Worm (Caenorhabditis elegans) whole organism, L1 larva: ENCODE data around the gene rme-1.

Experiments used
- C04F5.9 ChIP-seq: sonication (generic microtip); optimal IDR thresholded peaks from 2 replicates; lab custom pipeline; 2016; ENCODE audit warnings: missing genetic modification characterization, missing compliant biosample characterization
- C34B4.2 ChIP-seq: sonication (generic microtip); optimal IDR thresholded peaks from 2 replicates; lab custom pipeline; 2017; ENCODE audit warnings: mild to moderate bottlenecking, missing genetic modification characterization, missing compliant biosample characterization
- F16B12.6 ChIP-seq: fragments of 150-350 bp; optimal IDR thresholded peaks from 2 replicates; lab custom pipeline; 2014; ENCODE audit warnings: missing biosample characterization, missing genetic modification characterization
- Y116A8C.19 ChIP-seq: sonication (generic microtip); optimal IDR thresholded peaks from 2 replicates; lab custom pipeline; 2016; ENCODE audit warnings: missing compliant biosample characterization, missing genetic modification characterization, borderline replicate concordance
- aly-2 ChIP-seq: fragments of 150-350 bp; optimal IDR thresholded peaks from 2 replicates; lab custom pipeline; 2014; ENCODE audit warnings: missing biosample characterization, missing genetic modification characterization
- ama-1 ChIP-seq: fragments of 150-350 bp; optimal IDR thresholded peaks from 2 replicates; lab custom pipeline; 2014
- ceh-63 ChIP-seq: fragments of 200-800 bp; sonication (Bioruptor generic); optimal IDR thresholded peaks from 2 replicates; lab custom pipeline; 2018; ENCODE audit warnings: mild to moderate bottlenecking, missing genetic modification characterization, missing compliant biosample characterization
- ceh-82 ChIP-seq, 3 experiments: fragments of 150-350 bp in 1 of 3; sonication (generic microtip) in 2 of 3; optimal IDR thresholded peaks; 2 replicates each; lab custom pipeline; 2014 to 2017; ENCODE audit warnings: missing biosample characterization in 3 of 3, missing genetic modification characterization in 3 of 3
- ces-1 ChIP-seq: fragments of 150-350 bp; optimal IDR thresholded peaks from 2 replicates; lab custom pipeline; 2014; ENCODE audit warnings: missing biosample characterization, missing genetic modification reagents, missing genetic modification characterization
- dpl-1 ChIP-seq, 3 experiments: fragments of 150-350 bp in 2 of 3; sonication (generic microtip) in 1 of 3; optimal IDR thresholded peaks; 2 replicates each; lab custom pipeline; 2014 to 2017; ENCODE audit warnings: missing biosample characterization in 3 of 3, missing genetic modification characterization in 3 of 3, missing genetic modification reagents in 3 of 3
- dsc-1 ChIP-seq: sonication (generic microtip); optimal IDR thresholded peaks from 2 replicates; lab custom pipeline; 2016; ENCODE audit warnings: mild to moderate bottlenecking, missing genetic modification characterization, missing compliant biosample characterization
- egl-13 ChIP-seq: sonication (generic microtip); optimal IDR thresholded peaks from 2 replicates; lab custom pipeline; 2016; ENCODE audit warnings: missing genotype, missing genetic modification reagents, missing genetic modification characterization, missing compliant biosample characterization
- elt-2 ChIP-seq: sonication (generic microtip); optimal IDR thresholded peaks from 2 replicates; lab custom pipeline; 2016; ENCODE audit warnings: missing genetic modification characterization, mild to moderate bottlenecking, inconsistent platforms, missing compliant biosample characterization, missing genetic modification reagents
- elt-3 ChIP-seq, 6 experiments: fragments of 150-350 bp in 1 of 6; sonication (generic microtip); optimal IDR thresholded peaks; 2 replicates each; lab custom pipeline; 2017 to 2018; ENCODE audit warnings: missing biosample characterization in 6 of 6, missing genetic modification characterization in 6 of 6, inconsistent platforms in 1 of 6
- ets-5 ChIP-seq: fragments of 200-800 bp; sonication (Bioruptor generic); IDR thresholded peaks from 2 replicates; pipeline ENCODE4 v1.3.6; 2022; ENCODE audit warnings: missing genetic modification characterization, missing compliant biosample characterization
- fkh-8 ChIP-seq: sonication (generic microtip); optimal IDR thresholded peaks from 2 replicates; lab custom pipeline; 2016; ENCODE audit warnings: mild to moderate bottlenecking, missing genetic modification characterization, missing compliant biosample characterization
- grh-1 ChIP-seq: fragments of 200-800 bp; sonication (Bioruptor generic); IDR thresholded peaks from 2 replicates; pipeline ENCODE4 v1.3.6; 2022; ENCODE audit warnings: missing genetic modification reagents, missing genetic modification characterization, missing compliant biosample characterization
- hpl-2 ChIP-seq: fragments of 150-350 bp; optimal IDR thresholded peaks from 2 replicates; lab custom pipeline; 2014; ENCODE audit warnings: missing biosample characterization, missing genetic modification reagents, missing genetic modification characterization
- irx-1 ChIP-seq: sonication (generic microtip); optimal IDR thresholded peaks from 2 replicates; lab custom pipeline; 2016; ENCODE audit warnings: missing genetic modification characterization, missing compliant biosample characterization
- isw-1 ChIP-seq: fragments of 200-800 bp; sonication (Bioruptor generic); IDR thresholded peaks from 2 replicates; pipeline ENCODE4 v1.3.6; 2022; ENCODE audit warnings: missing genetic modification characterization, missing compliant biosample characterization
- jun-1 ChIP-seq: fragments of 150-350 bp; optimal IDR thresholded peaks from 2 replicates; lab custom pipeline; 2014; ENCODE audit warnings: missing biosample characterization, missing genetic modification reagents, missing genetic modification characterization
- lin-15B ChIP-seq: fragments of 150-350 bp; sonication (generic microtip); optimal IDR thresholded peaks from 3 replicates; lab custom pipeline; 2014; ENCODE audit warnings: missing biosample characterization, missing genetic modification characterization
- lin-35 ChIP-seq, 2 experiments: fragments of 150-350 bp; optimal IDR thresholded peaks; 2 replicates each; lab custom pipeline; 2014; ENCODE audit warnings: missing biosample characterization in 2 of 2, missing genetic modification characterization in 2 of 2, missing genetic modification reagents in 2 of 2
- lin-39 ChIP-seq: fragments of 150-350 bp; optimal IDR thresholded peaks from 2 replicates; lab custom pipeline; 2014; ENCODE audit warnings: missing biosample characterization, missing genetic modification reagents, missing genetic modification characterization
- lir-3 ChIP-seq: sonication (generic microtip); optimal IDR thresholded peaks from 2 replicates; lab custom pipeline; 2016; ENCODE audit warnings: mild to moderate bottlenecking, missing genetic modification characterization, moderate library complexity, missing compliant biosample characterization; ENCODE audit not compliant: poor library complexity
- lsy-2 ChIP-seq, 2 experiments: fragments of 150-350 bp; optimal IDR thresholded peaks; 2 replicates each; lab custom pipeline; 2014; ENCODE audit warnings: missing biosample characterization in 2 of 2, missing genetic modification characterization in 2 of 2
- mab-9 ChIP-seq: fragments of 200-800 bp; sonication (Bioruptor generic); IDR thresholded peaks from 2 replicates; pipeline ENCODE4 v1.3.6; 2022; ENCODE audit warnings: missing genetic modification reagents, missing genetic modification characterization, missing compliant biosample characterization
- mdl-1 ChIP-seq, 2 experiments: fragments of 150-350 bp; optimal IDR thresholded peaks; 2 replicates each; lab custom pipeline; 2014 to 2017; ENCODE audit warnings: missing biosample characterization in 2 of 2, missing genetic modification characterization in 2 of 2, inconsistent platforms in 1 of 2
- mef-2 ChIP-seq: fragments of 150-350 bp; optimal IDR thresholded peaks from 2 replicates; lab custom pipeline; 2014; ENCODE audit warnings: missing biosample characterization, missing genetic modification characterization
- nhr-11 ChIP-seq: fragments of 150-350 bp; optimal IDR thresholded peaks from 2 replicates; lab custom pipeline; 2014; ENCODE audit warnings: missing biosample characterization, missing genetic modification characterization
- nhr-12 ChIP-seq: sonication (generic microtip); optimal IDR thresholded peaks from 2 replicates; lab custom pipeline; 2017; ENCODE audit warnings: missing biosample characterization, missing genetic modification characterization
- nhr-19 ChIP-seq: fragments of 200-800 bp; sonication (Bioruptor generic); conservative IDR thresholded peaks from 2 replicates; pipeline ENCODE4 v1.3.6; 2022; ENCODE audit warnings: missing genetic modification characterization, missing compliant biosample characterization
- nhr-20 ChIP-seq: sonication (generic microtip); optimal IDR thresholded peaks from 2 replicates; lab custom pipeline; 2016; ENCODE audit warnings: mild to moderate bottlenecking, missing genetic modification characterization, missing compliant biosample characterization
- nhr-28 ChIP-seq: fragments of 150-350 bp; optimal IDR thresholded peaks from 2 replicates; lab custom pipeline; 2014; ENCODE audit warnings: missing biosample characterization, missing genetic modification characterization
- nhr-47 ChIP-seq: sonication (generic microtip); optimal IDR thresholded peaks from 2 replicates; lab custom pipeline; 2016; ENCODE audit warnings: mild to moderate bottlenecking, missing genetic modification characterization, moderate library complexity, missing compliant biosample characterization
- nhr-71 ChIP-seq: sonication (generic microtip); optimal IDR thresholded peaks from 2 replicates; lab custom pipeline; 2016; ENCODE audit warnings: mild to moderate bottlenecking, missing genetic modification characterization, moderate library complexity, missing compliant biosample characterization
- nhr-76 ChIP-seq: sonication (generic microtip); optimal IDR thresholded peaks from 2 replicates; lab custom pipeline; 2017; ENCODE audit warnings: missing biosample characterization, missing genetic modification characterization
- nhr-84 ChIP-seq: sonication (generic microtip); optimal IDR thresholded peaks from 2 replicates; lab custom pipeline; 2017; ENCODE audit warnings: missing biosample characterization, missing genetic modification characterization
- pag-3 ChIP-seq: sonication (generic microtip); optimal IDR thresholded peaks from 2 replicates; lab custom pipeline; 2017; ENCODE audit warnings: missing genetic modification characterization, mild to moderate bottlenecking, missing compliant biosample characterization, antibody characterized with exemption, borderline replicate concordance; ENCODE audit not compliant: insufficient read depth
- pqm-1 ChIP-seq: sonication (generic microtip); optimal IDR thresholded peaks from 3 replicates; lab custom pipeline; 2017; ENCODE audit warnings: missing biosample characterization, missing genetic modification characterization
- skn-1 ChIP-seq: fragments of 150-350 bp; optimal IDR thresholded peaks from 2 replicates; lab custom pipeline; 2014; ENCODE audit warnings: missing biosample characterization, missing genetic modification characterization
- snpc-4 ChIP-seq: fragments of 150-350 bp; optimal IDR thresholded peaks from 2 replicates; lab custom pipeline; 2014; ENCODE audit warnings: missing biosample characterization, missing genetic modification characterization
- sox-4 ChIP-seq: sonication (generic microtip); optimal IDR thresholded peaks from 2 replicates; lab custom pipeline; 2016; ENCODE audit warnings: missing genetic modification characterization, missing compliant biosample characterization
- sptf-1 ChIP-seq: fragments of 150-350 bp; optimal IDR thresholded peaks from 2 replicates; lab custom pipeline; 2014; ENCODE audit warnings: missing biosample characterization, missing genetic modification characterization
- swsn-7 ChIP-seq: sonication (generic microtip); optimal IDR thresholded peaks from 2 replicates; lab custom pipeline; 2016; ENCODE audit warnings: missing genetic modification characterization, missing compliant biosample characterization
- tbx-2 ChIP-seq: sonication (generic microtip); optimal IDR thresholded peaks from 2 replicates; lab custom pipeline; 2016; ENCODE audit warnings: missing genetic modification characterization, missing compliant biosample characterization
- tlp-1 ChIP-seq: fragments of 150-350 bp; optimal IDR thresholded peaks from 2 replicates; lab custom pipeline; 2014; ENCODE audit warnings: missing biosample characterization, missing genetic modification characterization
- unc-30 ChIP-seq: sonication (generic microtip); optimal IDR thresholded peaks from 2 replicates; lab custom pipeline; 2017; ENCODE audit warnings: missing biosample characterization, missing genetic modification characterization
- unc-62 ChIP-seq: fragments of 150-350 bp; optimal IDR thresholded peaks from 2 replicates; lab custom pipeline; 2014; ENCODE audit warnings: missing biosample characterization, missing genetic modification reagents, missing genetic modification characterization
- unc-86 ChIP-seq: sonication (generic microtip); optimal IDR thresholded peaks from 2 replicates; lab custom pipeline; 2016; ENCODE audit warnings: missing genetic modification characterization, missing compliant biosample characterization
- vab-15 ChIP-seq: sonication (generic microtip); optimal IDR thresholded peaks from 2 replicates; lab custom pipeline; 2017; ENCODE audit warnings: missing genotype, mild to moderate bottlenecking, missing genetic modification characterization, missing compliant biosample characterization
- zag-1 ChIP-seq: fragments of 150-350 bp; optimal IDR thresholded peaks from 2 replicates; lab custom pipeline; 2014; ENCODE audit warnings: missing biosample characterization, missing genetic modification characterization
- ztf-11 ChIP-seq, 2 experiments: sonication (generic microtip); optimal IDR thresholded peaks; 2 replicates each; lab custom pipeline; 2016 to 2017; ENCODE audit warnings: missing genetic modification characterization in 2 of 2, missing biosample characterization in 1 of 2, missing compliant biosample characterization in 1 of 2

Gene rme-1

ce11 chrV:6229457-6229949 is 20.8 kb downstream of the rme-1 start:
- TF ChIP-seq unc-86 (tag; lab: Kevin White, UChicago) (no peak), ets-5 (GFP tag; lab: Robert Waterston, UW) (no peak), ztf-11 (tag; optimal IDR thresholded peaks at IDR 0.05; lab: Kevin White, UChicago) (no peak), lir-3 (tag; lab: Kevin White, UChicago) (no peak), unc-30 (no peak), zag-1 (tag; lab: Kevin White, UChicago) (no peak), nhr-19 (peak; percentile 74), nhr-71 (tag; lab: Kevin White, UChicago) (peak; percentile 92), jun-1 (peak; percentile 80), mef-2 (tag; lab: Kevin White, UChicago) (no peak), Y116A8C.19 (tag; lab: Kevin White, UChicago) (no peak), dsc-1 (tag; lab: Kevin White, UChicago) (no peak), swsn-7 (tag; lab: Kevin White, UChicago) (peak; percentile 64), C04F5.9 (no peak), mdl-1 (tag; optimal IDR thresholded peaks at IDR 0.05; lab: Kevin White, UChicago) (peak in 1 of 2 experiments; percentile 67), isw-1 (no peak), nhr-76 (tag; lab: Kevin White, UChicago) (no peak), ama-1 (lab: Kevin White, UChicago) (peak; percentile 43), nhr-12 (no peak), ceh-82 (tag; optimal IDR thresholded peaks at IDR 0.05; lab: Kevin White, UChicago) (no peak), F16B12.6 (tag; lab: Kevin White, UChicago) (no peak), ceh-63 (GFP tag; lab: Kevin White, UChicago) (no peak), tbx-2 (tag; lab: Kevin White, UChicago) (peak; percentile 80), lin-39 (no peak), hpl-2 (peak; percentile 72), dpl-1 (GFP tag; optimal IDR thresholded peaks at IDR 0.05; lab: Kevin White, UChicago) (peak in 2 of 3 experiments; percentile 4 to 32), unc-62 (GFP tag; lab: Kevin White, UChicago) (no peak), pag-3 (tag; lab: Kevin White, UChicago) (peak; percentile 58), mab-9 (GFP tag; lab: Robert Waterston, UW) (0 out of 2 replicates have a peak, but pooled peaks have one; percentile 48), elt-3 (tag; optimal IDR thresholded peaks at IDR 0.05; lab: Kevin White, UChicago) (peak in 4 of 6 experiments; percentile 86 to 98 (median 92)), tlp-1 (tag; lab: Kevin White, UChicago) (peak; percentile 72), nhr-84 (no peak), lsy-2 (tag; optimal IDR thresholded peaks at IDR 0.05; lab: Kevin White, UChicago) (peak; percentile 63 to 80), irx-1 (peak; percentile 54), C34B4.2 (tag; lab: Kevin White, UChicago) (no peak), lin-15B (tag; lab: Kevin White, UChicago) (no peak), lin-35 (GFP tag; optimal IDR thresholded peaks at IDR 0.05; lab: Kevin White, UChicago) (peak; percentile 56 to 66), elt-2 (tag; lab: Kevin White, UChicago) (peak; percentile 96), aly-2 (tag; lab: Kevin White, UChicago) (peak; percentile 23), fkh-8 (tag; lab: Kevin White, UChicago) (no peak), nhr-28 (no peak), grh-1 (GFP tag; lab: Robert Waterston, UW) (peak; percentile 28; the same call in 1 of the 2 replicates), sptf-1 (no peak), nhr-11 (tag; lab: Kevin White, UChicago) (peak; percentile 40), snpc-4 (tag; lab: Kevin White, UChicago) (no peak), pqm-1 (tag; lab: Kevin White, UChicago) (peak; percentile 44), skn-1 (peak; percentile 44), sox-4 (no peak), ces-1 (GFP tag; lab: Kevin White, UChicago) (no peak), nhr-47 (tag; lab: Kevin White, UChicago) (peak; percentile 62), vab-15 (tag; lab: Kevin White, UChicago) (peak; percentile 29), nhr-20 (peak; percentile 95), egl-13 (no peak)
